Worm (Caenorhabditis elegans) whole organism, midembryonic: ENCODE data around the gene rol-8.

ENCODE experiments used
- T22C8.4 ChIP-seq: fragments of 200-800 bp; sonication (Bioruptor generic); IDR thresholded peaks from 2 replicates; pipeline ENCODE4 v1.3.6; 2022; ENCODE audit warnings: missing genetic modification characterization, missing compliant biosample characterization
- cog-1 ChIP-seq: sonication (generic microtip); optimal IDR thresholded peaks from 2 replicates; lab custom pipeline; 2016; ENCODE audit warnings: missing genetic modification characterization, missing compliant biosample characterization
- flt-1 ChIP-seq: fragments of 200-800 bp; sonication (Bioruptor generic); IDR thresholded peaks from 2 replicates; pipeline ENCODE4 v1.3.6; 2022; ENCODE audit warnings: missing genetic modification characterization, missing compliant biosample characterization
- klf-2 ChIP-seq: fragments of 200-800 bp; sonication (Bioruptor generic); conservative IDR thresholded peaks from 2 replicates; pipeline ENCODE4 v1.3.6; 2022; ENCODE audit warnings: missing genetic modification reagents, missing genetic modification characterization, missing compliant biosample characterization
- med-1 ChIP-seq: sonication (generic microtip); optimal IDR thresholded peaks from 2 replicates; lab custom pipeline; 2017; ENCODE audit warnings: missing genetic modification characterization, mild to moderate bottlenecking, missing compliant biosample characterization, antibody characterized with exemption, missing genetic modification reagents; ENCODE audit not compliant: insufficient read depth
- ref-1 ChIP-seq: fragments of 200-800 bp; sonication (Bioruptor generic); conservative IDR thresholded peaks from 2 replicates; pipeline ENCODE4 v1.3.6; 2022; ENCODE audit warnings: missing genetic modification reagents, missing genetic modification characterization, missing compliant biosample characterization
- tab-1 ChIP-seq: fragments of 200-800 bp; sonication (Bioruptor generic); IDR thresholded peaks from 2 replicates; pipeline ENCODE4 v1.3.6; 2022; ENCODE audit warnings: missing genetic modification characterization, missing compliant biosample characterization
- ztf-23 ChIP-seq: fragments of 200-800 bp; sonication (Bioruptor generic); IDR thresholded peaks from 2 replicates; pipeline ENCODE4 v1.3.6; 2022; ENCODE audit warnings: missing genetic modification reagents, missing genetic modification characterization, missing compliant biosample characterization
- ztf-29 ChIP-seq: fragments of 200-800 bp; sonication (Bioruptor generic); IDR thresholded peaks from 2 replicates; pipeline ENCODE4 v1.3.6; 2022; ENCODE audit warnings: missing genetic modification reagents, missing genetic modification characterization, missing compliant biosample characterization

The rol-8 gene

DNA sequence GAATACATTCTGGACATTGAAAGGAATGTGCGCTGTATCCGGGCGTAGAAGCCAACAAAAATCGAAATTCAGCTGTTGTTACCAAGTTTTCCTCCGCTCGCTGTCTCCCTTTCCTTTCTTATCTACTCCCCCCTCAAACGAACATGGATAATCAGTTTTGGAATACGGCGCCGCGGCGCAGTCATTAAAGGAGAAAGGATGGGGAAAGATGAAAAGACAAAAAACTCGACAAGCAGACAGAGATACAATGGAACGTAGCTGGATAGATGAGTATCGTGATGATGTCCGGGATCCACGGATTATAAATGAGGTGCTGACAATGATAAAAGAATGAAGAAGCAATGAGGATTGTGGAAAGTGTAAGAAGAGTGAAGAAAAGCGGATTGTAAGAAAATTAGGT is 1.5 kb downstream of the rol-8 start:
- no peak for TF ChIP-seq flt-1 (GFP tag; lab: Robert Waterston, UW)
- no peak for TF ChIP-seq cog-1 (tag; lab: Kevin White, UChicago)
- TF ChIP-seq klf-2 (GFP tag; lab: Robert Waterston, UW): no peak
- no peak for TF ChIP-seq T22C8.4 (GFP tag; lab: Robert Waterston, UW)
- TF ChIP-seq tab-1 (GFP tag; lab: Robert Waterston, UW): no peak
- no peak for TF ChIP-seq ztf-23 (GFP tag; lab: Robert Waterston, UW)
- TF ChIP-seq med-1 (GFP tag; lab: Kevin White, UChicago): no peak
- no peak for TF ChIP-seq ztf-29 (GFP tag; lab: Robert Waterston, UW)
- no peak for TF ChIP-seq ref-1 (GFP tag; lab: Robert Waterston, UW)

DNA sequence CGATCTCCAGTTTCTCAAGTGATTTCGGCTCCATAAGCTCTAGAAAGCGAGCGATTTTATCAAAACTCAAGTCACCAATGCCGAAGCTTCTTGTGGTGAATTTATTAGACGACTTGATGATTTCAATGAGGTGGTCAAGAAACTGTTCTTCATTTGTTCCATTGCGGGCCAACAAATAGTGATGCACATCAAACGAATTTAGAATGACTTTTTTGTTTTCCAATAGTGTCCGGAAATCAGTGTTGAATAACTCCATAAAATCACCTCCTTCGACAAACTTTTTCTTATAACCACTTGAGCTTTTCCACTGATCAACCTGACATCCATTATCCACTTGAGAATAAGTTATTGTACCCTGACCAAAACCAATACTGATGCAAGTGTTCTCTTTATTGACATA is 3.4 kb downstream of the rol-8 start:
- no peak for TF ChIP-seq med-1 (GFP tag; lab: Kevin White, UChicago)
- no peak for TF ChIP-seq flt-1 (GFP tag; lab: Robert Waterston, UW)
- TF ChIP-seq tab-1 (GFP tag; lab: Robert Waterston, UW): no peak
- TF ChIP-seq cog-1 (tag; lab: Kevin White, UChicago): no peak
- no peak for TF ChIP-seq ztf-23 (GFP tag; lab: Robert Waterston, UW)
- TF ChIP-seq ztf-29 (GFP tag; lab: Robert Waterston, UW): no peak
- no peak for TF ChIP-seq klf-2 (GFP tag; lab: Robert Waterston, UW)
- TF ChIP-seq ref-1 (GFP tag; lab: Robert Waterston, UW): no peak
- TF ChIP-seq T22C8.4 (GFP tag; lab: Robert Waterston, UW): no peak

DNA sequence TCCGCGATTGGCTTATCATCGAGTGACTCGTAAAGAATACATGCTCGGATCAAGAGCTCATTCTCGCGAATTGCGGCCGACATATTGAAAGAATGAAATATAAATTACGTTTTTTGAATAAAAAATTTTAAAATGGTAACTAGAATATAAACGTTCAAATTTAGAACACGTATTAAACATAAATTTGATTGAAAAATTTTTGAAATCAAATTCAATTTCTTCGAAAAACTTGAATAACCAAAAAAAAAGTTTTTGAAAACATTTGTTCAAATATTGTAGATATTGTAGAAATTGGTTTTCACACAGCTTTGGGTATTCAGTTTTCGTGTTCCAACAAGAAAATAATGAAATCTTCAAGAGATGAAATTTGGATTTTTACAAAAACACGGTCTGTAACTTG is 4.1 kb downstream of the rol-8 start, which contains the start of gene fbxa-224:
fbxa-224 (minus strand) TSS at position 101 of the 400 bp plus-strand sequence.
- TF ChIP-seq flt-1 (GFP tag; lab: Robert Waterston, UW) (no peak), cog-1 (tag; lab: Kevin White, UChicago) (no peak), ref-1 (GFP tag; lab: Robert Waterston, UW) (no peak)

DNA sequence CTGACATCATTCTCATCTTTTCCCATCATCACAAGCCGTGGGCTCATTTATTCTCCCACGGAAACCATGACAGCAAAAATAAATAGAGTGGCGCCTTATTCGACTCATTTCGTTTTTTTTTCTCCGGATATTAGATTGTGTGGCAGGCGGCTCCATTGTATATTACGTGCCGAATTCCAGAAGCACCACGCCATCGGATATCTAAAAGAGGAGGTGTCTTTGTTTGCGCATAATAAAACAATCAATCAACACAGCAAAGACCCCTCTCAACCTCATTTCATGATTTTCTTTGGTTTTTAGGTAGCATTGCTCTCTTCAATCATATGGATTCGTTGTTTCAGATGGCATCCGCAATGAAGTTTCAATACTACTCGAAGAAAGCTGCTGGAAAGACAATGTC is 5.1 kb downstream of the rol-8 start, which contains the start of gene tph-1:
tph-1 (plus strand) TSS at position 301 of the 400 bp plus-strand sequence.
- TF ChIP-seq ztf-23 (GFP tag; lab: Robert Waterston, UW) (no peak), ref-1 (GFP tag; lab: Robert Waterston, UW) (no peak), med-1 (GFP tag; lab: Kevin White, UChicago) (no peak), ztf-29 (GFP tag; lab: Robert Waterston, UW) (no peak), cog-1 (tag; lab: Kevin White, UChicago) (no peak), tab-1 (GFP tag; lab: Robert Waterston, UW) (no peak), flt-1 (GFP tag; lab: Robert Waterston, UW) (no peak), klf-2 (GFP tag; lab: Robert Waterston, UW) (no peak), T22C8.4 (GFP tag; lab: Robert Waterston, UW) (no peak)

DNA sequence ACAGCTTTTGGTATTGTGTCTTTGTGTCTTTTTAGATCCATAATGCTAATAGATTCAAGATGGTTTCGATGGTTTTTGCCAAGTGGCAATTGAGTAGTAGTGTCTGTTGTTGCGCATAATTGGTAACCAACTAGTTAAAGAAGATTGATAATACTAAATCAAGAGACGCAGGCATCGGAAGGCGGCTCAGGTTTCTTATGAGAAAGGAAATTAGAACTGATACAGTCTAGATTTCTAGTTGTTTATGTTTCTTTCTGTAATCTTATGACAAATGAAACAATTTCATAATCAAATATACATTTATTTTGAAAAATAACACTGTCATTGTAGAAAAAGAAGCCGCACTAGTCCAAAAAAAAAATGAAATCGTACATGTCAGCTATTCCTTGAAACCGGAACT is 9.9 kb downstream of the rol-8 start, which contains the start of gene ZK1290.10:
ZK1290.10 (minus strand) TSS at position 101 of the 400 bp plus-strand sequence.
- TF ChIP-seq med-1 (GFP tag; lab: Kevin White, UChicago) (no peak), ztf-23 (GFP tag; lab: Robert Waterston, UW) (no peak), ztf-29 (GFP tag; lab: Robert Waterston, UW) (no peak), T22C8.4 (GFP tag; lab: Robert Waterston, UW) (no peak)

DNA sequence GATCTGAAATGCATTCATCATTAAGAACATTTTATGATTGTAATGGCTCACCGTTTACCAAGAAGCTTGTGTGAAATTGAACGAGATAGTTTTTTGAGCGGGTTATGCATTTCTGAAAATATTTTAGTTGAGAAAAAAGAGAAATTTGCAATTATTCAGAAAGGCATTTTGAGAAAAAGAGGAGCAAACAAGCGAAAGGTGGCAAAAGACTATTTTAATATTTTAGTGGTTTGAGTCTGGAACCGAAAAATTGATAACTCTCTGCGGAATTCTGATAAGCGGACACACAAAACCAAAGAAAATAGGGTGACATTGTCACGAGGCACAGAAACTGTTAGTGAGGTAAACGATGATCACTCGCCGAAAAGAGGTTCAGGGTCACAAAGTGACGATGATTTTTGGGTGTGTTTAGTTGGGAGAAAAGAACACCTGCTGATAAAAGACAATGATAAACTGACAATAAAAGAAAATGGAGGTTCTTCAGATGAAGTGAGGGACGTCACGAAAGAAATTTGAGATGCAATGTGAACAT is 10.9 kb downstream of the rol-8 start:
- TF ChIP-seq med-1 (GFP tag; lab: Kevin White, UChicago): no peak
- TF ChIP-seq flt-1 (GFP tag; lab: Robert Waterston, UW): no peak
- no peak for TF ChIP-seq klf-2 (GFP tag; lab: Robert Waterston, UW)
- no peak for TF ChIP-seq ztf-29 (GFP tag; lab: Robert Waterston, UW)
- TF ChIP-seq ref-1 (GFP tag; lab: Robert Waterston, UW): no peak
- no peak for TF ChIP-seq cog-1 (tag; lab: Kevin White, UChicago)
- TF ChIP-seq ztf-23 (GFP tag; lab: Robert Waterston, UW): no peak
- TF ChIP-seq T22C8.4 (GFP tag; lab: Robert Waterston, UW): no peak
- no peak for TF ChIP-seq tab-1 (GFP tag; lab: Robert Waterston, UW)

DNA sequence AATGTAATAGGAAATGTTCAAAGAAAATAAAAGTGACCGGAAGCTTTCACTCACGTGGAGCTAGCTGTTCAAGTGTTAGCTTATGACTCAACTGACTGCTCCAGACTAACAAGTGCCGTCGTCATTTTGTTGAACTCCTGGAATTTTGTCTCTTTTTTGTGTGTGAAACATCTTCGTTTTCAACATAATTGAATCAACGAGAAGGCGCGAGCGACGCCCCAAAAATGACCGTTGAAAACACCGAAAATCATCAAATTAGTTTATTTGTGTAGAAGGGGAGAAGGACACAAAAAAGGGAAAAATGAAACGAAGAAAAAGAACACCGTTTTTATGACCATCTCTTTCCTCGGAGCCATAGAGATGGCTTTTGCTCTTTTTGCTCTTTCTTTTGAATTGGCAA is 11.5 kb downstream of the rol-8 start, which contains the start of gene ZK1290.14:
ZK1290.14 (minus strand) TSS at position 139 of the 400 bp plus-strand sequence.
- TF ChIP-seq tab-1 (GFP tag; lab: Robert Waterston, UW) (no peak), ref-1 (GFP tag; lab: Robert Waterston, UW) (no peak), ztf-29 (GFP tag; lab: Robert Waterston, UW) (no peak), T22C8.4 (GFP tag; lab: Robert Waterston, UW) (no peak), klf-2 (GFP tag; lab: Robert Waterston, UW) (no peak), ztf-23 (GFP tag; lab: Robert Waterston, UW) (no peak), flt-1 (GFP tag; lab: Robert Waterston, UW) (no peak), cog-1 (tag; lab: Kevin White, UChicago) (no peak), med-1 (GFP tag; lab: Kevin White, UChicago) (no peak)

DNA sequence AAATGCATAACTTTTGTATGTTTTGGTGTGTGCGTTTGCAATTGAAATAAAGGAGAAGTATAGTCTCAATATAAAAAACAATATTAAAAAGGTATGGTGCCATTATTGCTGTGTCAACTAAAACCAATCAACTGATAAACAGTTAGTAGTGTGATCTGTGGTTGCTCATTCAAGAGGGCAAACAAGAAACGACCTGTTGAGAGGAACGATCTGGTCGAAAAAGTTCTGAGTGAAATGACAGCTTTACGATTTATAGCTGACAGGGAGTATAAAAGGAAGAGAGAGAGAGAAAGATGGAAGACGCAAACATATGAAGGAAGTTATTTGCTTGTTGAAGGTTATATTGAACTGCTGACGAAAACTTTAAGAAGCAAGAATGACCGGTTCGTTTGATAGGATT is 14.1 kb downstream of the rol-8 start:
- TF ChIP-seq med-1 (GFP tag; lab: Kevin White, UChicago): no peak

DNA sequence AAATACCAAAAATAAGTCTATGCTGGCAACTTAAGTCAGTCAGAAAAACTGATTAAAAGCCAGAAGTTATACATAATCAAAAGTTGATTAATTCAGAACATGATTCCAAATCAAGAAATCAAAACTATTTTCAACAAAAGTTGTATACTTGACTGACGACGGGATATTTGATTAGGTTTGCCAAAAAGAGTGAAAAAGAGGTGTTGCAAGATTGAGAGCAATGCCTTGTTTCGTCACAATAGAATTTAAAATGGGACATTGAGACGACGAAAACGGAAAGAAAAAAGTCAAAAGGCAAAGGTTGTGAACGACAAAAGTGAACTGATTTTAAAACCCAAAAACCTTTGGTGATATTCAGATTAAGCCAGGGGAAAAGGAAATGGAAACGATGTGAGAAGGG is 15.0 kb downstream of the rol-8 start:
- TF ChIP-seq cog-1 (tag; lab: Kevin White, UChicago): no peak
- no peak for TF ChIP-seq T22C8.4 (GFP tag; lab: Robert Waterston, UW)
- no peak for TF ChIP-seq ref-1 (GFP tag; lab: Robert Waterston, UW)
- TF ChIP-seq ztf-23 (GFP tag; lab: Robert Waterston, UW): no peak
- TF ChIP-seq tab-1 (GFP tag; lab: Robert Waterston, UW): no peak
- TF ChIP-seq klf-2 (GFP tag; lab: Robert Waterston, UW): no peak
